Worm (Caenorhabditis elegans) whole organism, L4/young adult: ENCODE results near the gene pcp-1.

Experiments used
- dao-5 ChIP-seq: sonication (generic microtip); optimal IDR thresholded peaks from 2 replicates; lab custom pipeline; 2016; ENCODE audit warnings: missing genotype, missing genetic modification characterization, moderate library complexity, missing compliant biosample characterization
- him-1 ChIP-seq: sonication (generic microtip); optimal IDR thresholded peaks from 2 replicates; lab custom pipeline; 2016; ENCODE audit warnings: missing genotype, missing genetic modification reagents, missing genetic modification characterization, missing compliant biosample characterization

DNA sequence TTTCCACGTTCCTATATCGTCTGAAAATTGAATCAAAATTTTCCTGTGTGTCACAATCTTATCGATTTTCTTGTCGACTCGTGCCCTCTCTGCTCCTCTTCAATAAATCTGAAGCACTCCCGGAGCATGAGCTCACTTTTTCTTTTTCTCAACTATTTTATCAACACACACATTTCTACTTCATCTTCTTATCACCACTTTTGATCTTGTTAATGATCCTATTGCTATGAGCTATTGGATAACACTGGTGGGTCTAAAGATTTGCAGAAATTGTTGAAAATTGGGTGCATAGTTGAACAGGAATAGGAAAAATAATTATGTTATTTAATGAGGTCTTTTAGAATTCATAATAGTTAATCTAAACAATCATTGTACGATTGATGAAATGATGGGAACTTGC, 46.5 kb downstream of the pcp-1 start:
- no peak for TF ChIP-seq dao-5
- no peak for TF ChIP-seq him-1 (tag; lab: Kevin White, UChicago)
